Fruit fly (Drosophila melanogaster): ENCODE measurements around the gene CG15643.
A peak's percentile ranks its signal among the peaks of the same experiment; 100 is the strongest.

CG15643 gene

dm6 chrX:15582853-15583252 is 10.9 kb upstream of the CG15643 start, which contains the start of the genes CG9215 and CG8097:
CG9215 (minus strand) TSS chrX:15582874.
CG8097 (plus strand) TSS chrX:15583159.
- TF ChIP-seq CG9948 (tag; optimal IDR thresholded peaks at IDR 0.05): peak; percentile 7
- TF ChIP-seq CG8301 (tag; optimal IDR thresholded peaks at IDR 0.05): no peak
- TF ChIP-seq CG32121 (GFP tag; IDR thresholded peaks at IDR 0.05): no peak
- TF ChIP-seq Pif1A (GFP tag; optimal IDR thresholded peaks at IDR 0.05): no peak
- no peak for TF ChIP-seq CG8159 (tag; optimal IDR thresholded peaks at IDR 0.05)
- TF ChIP-seq EcR (GFP tag; optimal IDR thresholded peaks at IDR 0.05): no peak
- peak; percentile 27 for TF ChIP-seq CG15710 (tag; optimal IDR thresholded peaks at IDR 0.05)
- no peak for TF ChIP-seq Snoo (tag; optimal IDR thresholded peaks at IDR 0.05)
- TF ChIP-seq CG14655 (GFP tag; optimal IDR thresholded peaks at IDR 0.05): no peak
- no peak for TF ChIP-seq Ets98B (GFP tag; IDR thresholded peaks at IDR 0.05)

- TF ChIP-seq Ets98B (GFP tag; IDR thresholded peaks at IDR 0.05) (peak; percentile 93), CG14655 (GFP tag; optimal IDR thresholded peaks at IDR 0.05) (no peak), CG9948 (tag; optimal IDR thresholded peaks at IDR 0.05) (peak; percentile 89), rn (GFP tag; IDR thresholded peaks at IDR 0.05) (peak; percentile 79; the same call in 1 of the 2 replicates), CG12605 (GFP tag; IDR thresholded peaks at IDR 0.05) (peak; percentile 87), gl (tag; optimal IDR thresholded peaks at IDR 0.05) (peak; percentile 87), CG8301 (tag; optimal IDR thresholded peaks at IDR 0.05) (peak; percentile 92), Pif1A (GFP tag; optimal IDR thresholded peaks at IDR 0.05) (peak; percentile 96), Snoo (tag; optimal IDR thresholded peaks at IDR 0.05) (peak; percentile 96), CG15710 (tag; optimal IDR thresholded peaks at IDR 0.05) (peak; percentile 91), fd96Ca (GFP tag; IDR thresholded peaks at IDR 0.05) (peak; percentile 96), CG4496 (GFP tag; IDR thresholded peaks at IDR 0.05) (peak; percentile 97), Pif1B (GFP tag; optimal IDR thresholded peaks at IDR 0.05) (peak; percentile 95), CG32121 (GFP tag; IDR thresholded peaks at IDR 0.05) (peak; percentile 91), CG17806 (tag; optimal IDR thresholded peaks at IDR 0.05) (peak; percentile 87), EcR (GFP tag; optimal IDR thresholded peaks at IDR 0.05) (peak; percentile 84), CG8159 (tag; optimal IDR thresholded peaks at IDR 0.05) (peak; percentile 84), CG10348 (GFP tag; IDR thresholded peaks at IDR 0.05) (peak; percentile 34; the same call in 1 of the 2 replicates), CG34367 (tag; optimal IDR thresholded peaks at IDR 0.05) (peak; percentile 90), CG13204 (GFP tag; optimal IDR thresholded peaks at IDR 0.05) (no peak), D1 (tag; optimal IDR thresholded peaks at IDR 0.05) (peak; percentile 61)
Measured at dm6 chrX:15579579-15579978, 7.6 kb upstream of the CG15643 start.

DNA sequence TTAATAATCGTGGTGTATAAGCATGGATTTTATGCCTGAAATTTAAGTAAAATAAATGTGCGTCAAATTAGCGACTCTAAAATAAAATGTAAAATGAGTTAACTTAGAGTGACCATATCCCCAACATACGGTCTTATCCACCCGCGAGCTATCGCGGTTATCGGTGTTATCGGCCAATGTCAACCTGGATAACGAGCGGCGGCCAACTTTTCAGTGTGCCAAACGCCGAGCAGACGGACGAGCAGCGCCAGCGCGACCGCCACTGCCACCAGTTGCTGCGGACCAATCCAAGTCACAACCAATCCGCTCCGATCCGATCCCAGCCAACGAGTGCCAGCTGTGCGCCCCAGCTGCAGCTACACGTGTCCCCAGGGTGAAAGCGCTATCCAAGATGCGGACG is 6.1 kb upstream of the CG15643 start, which contains the start of the genes cerv and CG7872:
Gene cerv, minus strand, starts transcription at position 129 of the 400 bp plus-strand sequence.
Gene CG7872, plus strand, starts transcription at position 163 of the 400 bp plus-strand sequence.
- TF ChIP-seq CG17806 (tag; optimal IDR thresholded peaks at IDR 0.05) (no peak), EcR (GFP tag; optimal IDR thresholded peaks at IDR 0.05) (no peak), CG4496 (GFP tag; IDR thresholded peaks at IDR 0.05) (peak; percentile 63; the same call in 2 of the 3 replicates)

DNA sequence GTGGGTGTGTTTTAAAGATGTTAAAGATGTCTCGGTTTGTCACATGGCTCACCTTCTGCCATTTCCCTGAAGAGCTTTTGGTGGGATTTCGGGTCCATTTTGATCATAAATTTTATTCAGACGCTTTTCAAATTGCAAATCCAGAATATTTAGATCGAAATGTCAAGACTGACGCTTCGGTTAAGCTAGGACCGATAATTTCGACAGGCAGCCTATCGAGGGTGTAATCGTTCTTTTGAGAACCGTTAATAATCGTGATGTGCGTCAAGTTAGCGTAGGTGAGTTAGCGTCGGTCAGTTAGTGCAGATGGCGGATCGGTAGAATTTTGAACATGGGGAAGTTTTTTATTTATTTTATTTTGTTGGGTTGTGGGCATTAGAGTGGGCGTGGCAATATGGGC is 3.6 kb upstream of the CG15643 start, which contains the start of gene CG42299:
Gene CG42299, minus strand, starts transcription at position 127 of the 400 bp plus-strand sequence.
- TF ChIP-seq CG32121 (GFP tag; IDR thresholded peaks at IDR 0.05): no peak
- TF ChIP-seq Pif1B (GFP tag; optimal IDR thresholded peaks at IDR 0.05): no peak
- no peak for TF ChIP-seq CG10348 (GFP tag; IDR thresholded peaks at IDR 0.05)
- no peak for TF ChIP-seq CG15710 (tag; optimal IDR thresholded peaks at IDR 0.05)
- no peak for TF ChIP-seq CG17806 (tag; optimal IDR thresholded peaks at IDR 0.05)
- TF ChIP-seq CG8301 (tag; optimal IDR thresholded peaks at IDR 0.05): no peak
- no peak for TF ChIP-seq Ets98B (GFP tag; IDR thresholded peaks at IDR 0.05)
- no peak for TF ChIP-seq rn (GFP tag; IDR thresholded peaks at IDR 0.05)

dm6 chrX:15574384-15574783 is 2.4 kb upstream of the CG15643 start, which contains the start of gene CG9213:
CG9213 (minus strand) TSS chrX:15574535.
- no peak for TF ChIP-seq Pif1B (GFP tag; optimal IDR thresholded peaks at IDR 0.05)
- 0 out of 3 replicates have a peak, but pooled peaks have one; percentile 28 for TF ChIP-seq CG4496 (GFP tag; IDR thresholded peaks at IDR 0.05)

DNA sequence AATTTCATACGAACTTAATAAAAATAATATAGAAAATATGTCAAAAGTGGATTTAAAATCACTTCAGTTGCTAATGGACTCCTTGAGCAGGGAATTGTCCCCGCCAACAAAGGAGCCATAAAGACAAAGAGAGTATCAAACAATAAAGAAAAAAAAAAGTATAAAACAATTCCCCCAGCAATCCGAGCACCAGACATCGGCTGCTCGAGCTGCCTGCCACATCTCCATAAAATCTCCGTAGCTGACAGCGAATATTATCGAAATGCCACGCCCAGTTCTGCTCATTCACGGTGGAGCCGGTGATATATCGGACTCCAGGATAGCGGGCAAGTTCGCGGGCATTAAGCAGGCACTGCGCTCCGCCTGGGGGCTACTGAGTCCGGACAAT is 3.0 kb downstream of the CG15643 start, which contains the start of gene CG7860:
Gene CG7860, plus strand, starts transcription at position 11 of the 388 bp plus-strand sequence.
- peak; percentile 10 for TF ChIP-seq Pif1B (GFP tag; optimal IDR thresholded peaks at IDR 0.05)
- no peak for TF ChIP-seq CG17806 (tag; optimal IDR thresholded peaks at IDR 0.05)
- peak; percentile 39 for TF ChIP-seq Snoo (tag; optimal IDR thresholded peaks at IDR 0.05)
- peak; percentile 9 for TF ChIP-seq CG15710 (tag; optimal IDR thresholded peaks at IDR 0.05)
- no peak for TF ChIP-seq CG14655 (GFP tag; optimal IDR thresholded peaks at IDR 0.05)

DNA sequence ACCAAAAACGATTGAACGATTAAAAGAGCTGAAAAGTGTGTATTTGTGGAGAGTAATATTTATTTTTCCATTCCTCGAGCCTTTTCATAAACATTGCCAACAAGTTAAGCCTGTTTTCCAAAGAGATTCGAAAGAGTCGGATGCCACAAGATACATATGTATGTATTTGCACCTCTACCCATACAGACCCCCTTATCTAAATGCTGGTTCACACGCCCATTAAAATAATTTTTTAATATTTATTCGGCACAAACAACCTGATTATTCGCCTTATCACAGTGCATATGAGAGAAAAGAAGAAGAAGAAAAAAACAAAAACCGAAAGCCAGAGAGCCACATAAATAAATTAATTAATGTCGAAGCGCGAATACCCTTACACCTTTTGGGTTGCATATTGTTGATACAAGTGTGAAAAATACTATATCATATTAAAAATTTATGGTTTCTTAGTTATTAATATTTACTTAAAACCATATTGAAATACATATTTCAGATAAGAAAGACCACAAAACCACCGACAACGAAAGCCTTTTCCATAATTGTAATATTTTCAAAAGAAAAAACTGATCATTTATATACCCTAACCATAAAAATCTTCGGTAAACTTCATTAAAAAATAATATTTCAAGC is 3.5 kb downstream of the CG15643 start:
- TF ChIP-seq rn (GFP tag; IDR thresholded peaks at IDR 0.05) (no peak), CG34367 (tag; optimal IDR thresholded peaks at IDR 0.05) (no peak), CG15710 (tag; optimal IDR thresholded peaks at IDR 0.05) (no peak), CG8301 (tag; optimal IDR thresholded peaks at IDR 0.05) (no peak), Pif1B (GFP tag; optimal IDR thresholded peaks at IDR 0.05) (peak; percentile 8), CG9948 (tag; optimal IDR thresholded peaks at IDR 0.05) (no peak), Pif1A (GFP tag; optimal IDR thresholded peaks at IDR 0.05) (peak; percentile 6), CG14655 (GFP tag; optimal IDR thresholded peaks at IDR 0.05) (no peak), CG8159 (tag; optimal IDR thresholded peaks at IDR 0.05) (no peak), gl (tag; optimal IDR thresholded peaks at IDR 0.05) (no peak), EcR (GFP tag; optimal IDR thresholded peaks at IDR 0.05) (peak; percentile 13), Ets98B (GFP tag; IDR thresholded peaks at IDR 0.05) (no peak), CG4496 (GFP tag; IDR thresholded peaks at IDR 0.05) (no peak), CG10348 (GFP tag; IDR thresholded peaks at IDR 0.05) (no peak)

Data from whole organism, pupa.